Worm (Caenorhabditis elegans) whole organism, young adult: Measurements from ENCODE around the gene fzr-1.

Source experiments
- B0035.1 ChIP-seq: sonication (generic microtip); optimal IDR thresholded peaks from 2 replicates; lab custom pipeline; 2016; ENCODE audit warnings: missing genetic modification characterization, mild to moderate bottlenecking, missing compliant biosample characterization, missing genotype, missing genetic modification reagents
- C17E4.6 ChIP-seq: fragments of 200-800 bp; sonication (Bioruptor generic); IDR thresholded peaks from 2 replicates; pipeline ENCODE4 v1.3.6; 2022; ENCODE audit warnings: missing genetic modification reagents, missing genetic modification characterization, missing compliant biosample characterization
- D2030.7 ChIP-seq: fragments of 200-800 bp; sonication (Bioruptor generic); IDR thresholded peaks from 2 replicates; pipeline ENCODE4 v1.3.6; 2022; ENCODE audit warnings: missing genetic modification reagents, missing genetic modification characterization, missing compliant biosample characterization
- F22D6.2 ChIP-seq: sonication (generic microtip); optimal IDR thresholded peaks from 2 replicates; lab custom pipeline; 2016; ENCODE audit warnings: mild to moderate bottlenecking, missing genetic modification characterization, missing compliant biosample characterization
- F23B12.7 ChIP-seq: sonication (generic microtip); optimal IDR thresholded peaks from 2 replicates; lab custom pipeline; 2017; ENCODE audit warnings: missing genetic modification characterization, mild to moderate bottlenecking, missing compliant biosample characterization, antibody characterized with exemption, moderate library complexity; ENCODE audit not compliant: insufficient read depth
- F39B2.1 ChIP-seq: fragments of 200-800 bp; sonication (Bioruptor generic); IDR thresholded peaks from 2 replicates; pipeline ENCODE4 v1.3.6; 2022; ENCODE audit warnings: missing genetic modification reagents, missing genetic modification characterization, missing compliant biosample characterization
- F52B5.7 ChIP-seq: sonication (generic microtip); optimal IDR thresholded peaks from 2 replicates; lab custom pipeline; 2016; ENCODE audit warnings: mild to moderate bottlenecking, missing genetic modification characterization, missing compliant biosample characterization
- F55B11.4 ChIP-seq: sonication (generic microtip); optimal IDR thresholded peaks from 2 replicates; lab custom pipeline; 2016; ENCODE audit warnings: missing compliant biosample characterization, missing genetic modification characterization, borderline replicate concordance; ENCODE audit not compliant: insufficient read depth
- K12H6.12 ChIP-seq: fragments of 200-800 bp; sonication (Bioruptor generic); optimal IDR thresholded peaks from 2 replicates; lab custom pipeline; 2018; ENCODE audit warnings: mild to moderate bottlenecking, missing genetic modification characterization, missing compliant biosample characterization
- T07F8.4 ChIP-seq: sonication (generic microtip); optimal IDR thresholded peaks from 2 replicates; lab custom pipeline; 2016; ENCODE audit warnings: mild to moderate bottlenecking, missing genetic modification characterization, moderate library complexity, missing compliant biosample characterization
- T26A5.8 ChIP-seq: sonication (generic microtip); optimal IDR thresholded peaks from 2 replicates; lab custom pipeline; 2016; ENCODE audit warnings: missing genetic modification characterization, missing compliant biosample characterization
- Y95B8A.8 ChIP-seq: fragments of 200-800 bp; sonication (Bioruptor generic); IDR thresholded peaks from 2 replicates; pipeline ENCODE4 v1.3.6; 2022; ENCODE audit warnings: missing genetic modification reagents, missing genetic modification characterization, missing compliant biosample characterization
- akir-1 ChIP-seq: fragments of 200-800 bp; sonication (Bioruptor generic); optimal IDR thresholded peaks from 2 replicates; lab custom pipeline; 2018; ENCODE audit warnings: mild to moderate bottlenecking, missing genetic modification characterization, moderate library complexity, missing compliant biosample characterization
- ama-1 ChIP-seq, 3 experiments: fragments of 150-350 bp in 1 of 3; sonication (generic microtip) in 2 of 3; optimal IDR thresholded peaks; 2 replicates each; lab custom pipeline; 2014 to 2018; ENCODE audit warnings: missing biosample characterization in 2 of 3, missing genetic modification characterization in 2 of 3, missing genetic modification reagents in 2 of 3
- aptf-2 ChIP-seq: fragments of 200-800 bp; sonication (Bioruptor generic); conservative IDR thresholded peaks from 2 replicates; pipeline ENCODE4 v1.3.6; 2022; ENCODE audit warnings: missing genetic modification reagents, missing genetic modification characterization, missing compliant biosample characterization
- bed-2 ChIP-seq: fragments of 200-800 bp; sonication (Bioruptor generic); IDR thresholded peaks from 2 replicates; pipeline ENCODE4 v1.3.6; 2022; ENCODE audit warnings: missing genetic modification reagents, missing genetic modification characterization, missing compliant biosample characterization
- ccch-3 ChIP-seq: fragments of 200-800 bp; sonication (Bioruptor generic); optimal IDR thresholded peaks from 2 replicates; lab custom pipeline; 2018; ENCODE audit warnings: mild to moderate bottlenecking, missing genetic modification characterization, missing compliant biosample characterization
- cebp-1 ChIP-seq, 2 experiments: fragments of 200-800 bp in 1 of 2; sonication (Bioruptor generic) in 1 of 2; sonication (generic microtip) in 1 of 2; IDR thresholded peaks in 1 of 2; optimal IDR thresholded peaks in 1 of 2; 2 replicates each; pipeline versions ENCODE4 v1.3.6 to Lab custom; 2017 to 2022; ENCODE audit warnings: missing compliant biosample characterization in 2 of 2, missing genetic modification characterization in 2 of 2, mild to moderate bottlenecking in 1 of 2, missing genetic modification reagents in 1 of 2, moderate library complexity in 1 of 2
- ceh-100 ChIP-seq: fragments of 200-800 bp; sonication (Bioruptor generic); IDR thresholded peaks from 2 replicates; pipeline ENCODE4 v1.3.6; 2022; ENCODE audit warnings: missing genetic modification reagents, missing genetic modification characterization, missing compliant biosample characterization
- ceh-40 ChIP-seq: fragments of 200-800 bp; sonication (Bioruptor generic); IDR thresholded peaks from 2 replicates; pipeline ENCODE4 v1.3.6; 2022; ENCODE audit warnings: missing genetic modification characterization, missing compliant biosample characterization
- ceh-91 ChIP-seq: fragments of 200-800 bp; sonication (Bioruptor generic); IDR thresholded peaks from 2 replicates; pipeline ENCODE4 v1.3.6; 2022; ENCODE audit warnings: missing genetic modification reagents, missing genetic modification characterization, missing compliant biosample characterization
- dox-1 ChIP-seq: fragments of 200-800 bp; sonication (Bioruptor generic); IDR thresholded peaks from 2 replicates; pipeline ENCODE4 v1.3.6; 2022; ENCODE audit warnings: missing genetic modification reagents, missing genetic modification characterization, missing compliant biosample characterization
- dpl-1 ChIP-seq: fragments of 150-350 bp; optimal IDR thresholded peaks from 2 replicates; lab custom pipeline; 2014; ENCODE audit warnings: missing biosample characterization, missing genetic modification reagents, missing genetic modification characterization
- egl-18 ChIP-seq: fragments of 200-800 bp; sonication (Bioruptor generic); IDR thresholded peaks from 2 replicates; pipeline ENCODE4 v1.3.6; 2022; ENCODE audit warnings: missing genetic modification reagents, missing genetic modification characterization, missing compliant biosample characterization
- ekl-4 ChIP-seq: fragments of 200-800 bp; sonication (Bioruptor generic); IDR thresholded peaks from 2 replicates; pipeline ENCODE4 v1.3.6; 2022; ENCODE audit warnings: missing genetic modification reagents, missing genetic modification characterization, missing compliant biosample characterization
- hlh-12 ChIP-seq: sonication (generic microtip); optimal IDR thresholded peaks from 2 replicates; lab custom pipeline; 2016; ENCODE audit warnings: missing genetic modification characterization, missing compliant biosample characterization
- hlh-26 ChIP-seq: fragments of 200-800 bp; sonication (Bioruptor generic); conservative IDR thresholded peaks from 2 replicates; pipeline ENCODE4 v1.3.6; 2022; ENCODE audit warnings: missing genetic modification reagents, missing genetic modification characterization, missing compliant biosample characterization
- hmg-20 ChIP-seq: fragments of 200-800 bp; sonication (Bioruptor generic); IDR thresholded peaks from 2 replicates; pipeline ENCODE4 v1.3.6; 2022; ENCODE audit warnings: missing genetic modification reagents, missing genetic modification characterization, missing compliant biosample characterization
- hsf-1 ChIP-seq: fragments of 200-800 bp; sonication (Bioruptor generic); IDR thresholded peaks from 2 replicates; pipeline ENCODE4 v1.3.6; 2022; ENCODE audit warnings: missing genetic modification reagents, missing genetic modification characterization, missing compliant biosample characterization
- let-526 ChIP-seq: fragments of 200-800 bp; sonication (Bioruptor generic); IDR thresholded peaks from 2 replicates; pipeline ENCODE4 v1.3.6; 2022; ENCODE audit warnings: missing genetic modification reagents, missing genetic modification characterization, missing compliant biosample characterization
- lsl-1 ChIP-seq: fragments of 200-800 bp; sonication (Bioruptor generic); optimal IDR thresholded peaks from 2 replicates; lab custom pipeline; 2018; ENCODE audit warnings: mild to moderate bottlenecking, missing genetic modification characterization, moderate library complexity, missing compliant biosample characterization
- madf-10 ChIP-seq: sonication (generic microtip); optimal IDR thresholded peaks from 2 replicates; lab custom pipeline; 2016; ENCODE audit warnings: mild to moderate bottlenecking, missing genetic modification characterization, missing compliant biosample characterization
- madf-6 ChIP-seq: fragments of 200-800 bp; sonication (Bioruptor generic); IDR thresholded peaks from 2 replicates; pipeline ENCODE4 v1.3.6; 2022; ENCODE audit warnings: missing genetic modification reagents, missing genetic modification characterization, missing compliant biosample characterization
- mcd-1 ChIP-seq: fragments of 200-800 bp; sonication (Bioruptor generic); IDR thresholded peaks from 2 replicates; pipeline ENCODE4 v1.3.6; 2022; ENCODE audit warnings: missing genetic modification reagents, missing genetic modification characterization, missing compliant biosample characterization
- mes-4 ChIP-seq: sonication (generic microtip); optimal IDR thresholded peaks from 2 replicates; lab custom pipeline; 2016; ENCODE audit warnings: missing genotype, missing genetic modification characterization, missing compliant biosample characterization
- nfya-1 ChIP-seq: sonication (generic microtip); optimal IDR thresholded peaks from 2 replicates; lab custom pipeline; 2017; ENCODE audit warnings: antibody characterized with exemption, missing compliant biosample characterization, missing genetic modification characterization, borderline replicate concordance; ENCODE audit not compliant: insufficient read depth
- nhr-90 ChIP-seq: sonication (generic microtip); optimal IDR thresholded peaks from 2 replicates; lab custom pipeline; 2016; ENCODE audit warnings: missing genotype, mild to moderate bottlenecking, missing genetic modification characterization, missing compliant biosample characterization
- pha-4 ChIP-seq: fragments of 150-350 bp; sonication (generic microtip); optimal IDR thresholded peaks from 2 replicates; lab custom pipeline; 2014; ENCODE audit warnings: missing biosample characterization, missing genetic modification reagents, missing genetic modification characterization
- rcor-1 ChIP-seq: fragments of 200-800 bp; sonication (Bioruptor generic); IDR thresholded peaks from 2 replicates; pipeline ENCODE4 v1.3.6; 2022; ENCODE audit warnings: missing genetic modification reagents, missing genetic modification characterization, missing compliant biosample characterization
- rec-8 ChIP-seq, 2 experiments: sonication (generic microtip); optimal IDR thresholded peaks; 2 replicates each; lab custom pipeline; 2016; ENCODE audit warnings: mild to moderate bottlenecking in 2 of 2, missing genetic modification characterization in 2 of 2, missing genetic modification reagents in 2 of 2, missing genotype in 2 of 2, missing biosample characterization in 1 of 2, missing compliant biosample characterization in 1 of 2, moderate library complexity in 1 of 2
- sdz-38 ChIP-seq: sonication (generic microtip); optimal IDR thresholded peaks from 2 replicates; lab custom pipeline; 2016; ENCODE audit warnings: missing genotype, missing genetic modification characterization, missing compliant biosample characterization
- snpc-1.1 ChIP-seq: sonication (generic microtip); optimal IDR thresholded peaks from 2 replicates; lab custom pipeline; 2017; ENCODE audit warnings: missing genetic modification characterization, mild to moderate bottlenecking, missing compliant biosample characterization, antibody characterized with exemption, moderate library complexity, missing genotype, missing genetic modification reagents; ENCODE audit not compliant: insufficient read depth
- snpc-4 ChIP-seq, 5 experiments: fragments of 150-350 bp in 1 of 5; sonication (generic microtip) in 4 of 5; optimal IDR thresholded peaks; 2 replicates each; lab custom pipeline; 2014 to 2018; ENCODE audit warnings: missing genetic modification characterization in 5 of 5, missing biosample characterization in 3 of 5, antibody characterized with exemption in 2 of 5, mild to moderate bottlenecking in 2 of 5, missing compliant biosample characterization in 2 of 5, missing genotype in 2 of 5, moderate library complexity in 2 of 5, missing genetic modification reagents in 1 of 5
- zfh-2 ChIP-seq: fragments of 200-800 bp; sonication (Bioruptor generic); conservative IDR thresholded peaks from 2 replicates; pipeline ENCODE4 v1.3.6; 2022; ENCODE audit warnings: missing genetic modification reagents, missing genetic modification characterization, missing compliant biosample characterization
- zim-3 ChIP-seq: sonication (generic microtip); optimal IDR thresholded peaks from 2 replicates; lab custom pipeline; 2017; ENCODE audit warnings: mild to moderate bottlenecking, missing genetic modification characterization, moderate library complexity, missing compliant biosample characterization
- ztf-18 ChIP-seq: sonication (generic microtip); optimal IDR thresholded peaks from 2 replicates; lab custom pipeline; 2016; ENCODE audit warnings: missing genotype, mild to moderate bottlenecking, missing genetic modification characterization, missing compliant biosample characterization
- ztf-6 ChIP-seq: fragments of 200-800 bp; sonication (Bioruptor generic); IDR thresholded peaks from 2 replicates; pipeline ENCODE4 v1.3.6; 2022; ENCODE audit warnings: missing genetic modification reagents, missing genetic modification characterization, missing compliant biosample characterization

The fzr-1 gene

DNA sequence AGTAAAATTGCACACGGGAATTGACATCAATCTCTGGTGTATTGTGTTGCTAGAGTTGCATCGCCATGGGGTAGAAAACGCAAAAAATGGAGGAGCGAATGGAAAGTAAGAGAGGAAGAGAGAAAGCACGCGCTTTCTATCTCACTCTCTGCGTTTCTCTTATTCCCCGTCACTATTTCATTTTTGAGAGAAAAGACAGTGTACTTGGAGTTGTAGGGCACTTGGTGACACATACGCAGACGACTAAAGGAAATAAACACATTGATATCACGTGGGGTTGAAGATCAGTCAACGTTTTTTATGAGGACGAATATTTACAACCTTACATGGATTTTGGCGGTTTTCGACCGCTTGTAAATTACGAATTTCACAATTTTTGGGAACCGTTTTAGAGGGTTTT, 40.8 kb downstream of the fzr-1 start (continued):
- peak; percentile 84 for TF ChIP-seq dox-1 (GFP tag; lab: Robert Waterston, UW)
- TF ChIP-seq D2030.7 (GFP tag; lab: Robert Waterston, UW): no peak
- TF ChIP-seq ceh-40 (GFP tag; lab: Robert Waterston, UW): no peak
- TF ChIP-seq rec-8 (tag; optimal IDR thresholded peaks at IDR 0.05; lab: Kevin White, UChicago): no peak
- no peak for TF ChIP-seq lsl-1 (GFP tag; lab: Kevin White, UChicago)
- no peak for TF ChIP-seq ceh-91 (GFP tag; lab: Robert Waterston, UW)
- no peak for TF ChIP-seq Y95B8A.8 (GFP tag; lab: Robert Waterston, UW)
- TF ChIP-seq let-526 (GFP tag; lab: Robert Waterston, UW): peak; percentile 93
- no peak for TF ChIP-seq F39B2.1 (GFP tag; lab: Robert Waterston, UW)
- TF ChIP-seq zfh-2 (GFP tag; lab: Robert Waterston, UW): peak; percentile 39; the same call in 1 of the 2 replicates
- no peak for TF ChIP-seq mes-4 (tag; lab: Kevin White, UChicago)
- TF ChIP-seq ceh-100: no peak
- TF ChIP-seq mcd-1: peak; percentile 60
- TF ChIP-seq T07F8.4 (tag; lab: Kevin White, UChicago): no peak
- no peak for TF ChIP-seq hlh-12 (tag; lab: Kevin White, UChicago)
- no peak for TF ChIP-seq akir-1 (GFP tag; lab: Kevin White, UChicago)
- no peak for TF ChIP-seq F52B5.7 (tag; lab: Kevin White, UChicago)
- no peak for TF ChIP-seq hmg-20
- peak; percentile 58 for TF ChIP-seq pha-4 (tag; lab: Kevin White, UChicago)
- TF ChIP-seq B0035.1 (tag; lab: Kevin White, UChicago): no peak
- peak; percentile 55; the same call in 1 of the 2 replicates for TF ChIP-seq cebp-1 (GFP tag; IDR thresholded peaks at IDR 0.05; lab: Robert Waterston, UW)
- peak; percentile 90 for TF ChIP-seq cebp-1 (tag; optimal IDR thresholded peaks at IDR 0.05; lab: Kevin White, UChicago)
- no peak for TF ChIP-seq snpc-1.1 (tag; lab: Kevin White, UChicago)
- TF ChIP-seq egl-18 (GFP tag; lab: Robert Waterston, UW): no peak
- TF ChIP-seq ekl-4 (GFP tag; lab: Robert Waterston, UW): peak; percentile 57; the same call in 1 of the 2 replicates
- TF ChIP-seq ztf-18 (tag; lab: Kevin White, UChicago): peak; percentile 41
- no peak for TF ChIP-seq bed-2 (GFP tag; lab: Robert Waterston, UW)
- peak; percentile 87 for TF ChIP-seq madf-10 (tag; lab: Kevin White, UChicago)
- TF ChIP-seq hsf-1 (GFP tag; lab: Robert Waterston, UW): no peak
- TF ChIP-seq ama-1 (optimal IDR thresholded peaks at IDR 0.05; lab: Kevin White, UChicago): no peak
- TF ChIP-seq ama-1 (GFP tag; optimal IDR thresholded peaks at IDR 0.05; lab: Kevin White, UChicago): no peak
- no peak for TF ChIP-seq hlh-26 (GFP tag; lab: Robert Waterston, UW)
- no peak for TF ChIP-seq dpl-1 (GFP tag; lab: Kevin White, UChicago)
- TF ChIP-seq rcor-1 (GFP tag; lab: Robert Waterston, UW): peak; percentile 80
- TF ChIP-seq madf-6 (GFP tag; lab: Robert Waterston, UW): no peak
- no peak for TF ChIP-seq F55B11.4 (tag; lab: Kevin White, UChicago)
- no peak for TF ChIP-seq T26A5.8 (tag; lab: Kevin White, UChicago)
- no peak for TF ChIP-seq aptf-2 (GFP tag; lab: Robert Waterston, UW)
- TF ChIP-seq sdz-38 (tag; lab: Kevin White, UChicago): no peak
- TF ChIP-seq zim-3 (tag; lab: Kevin White, UChicago): no peak
- peak; percentile 74 for TF ChIP-seq F23B12.7
- TF ChIP-seq F22D6.2 (tag; lab: Kevin White, UChicago): peak; percentile 85
- no peak for TF ChIP-seq ztf-6 (GFP tag; lab: Robert Waterston, UW)
- no peak for TF ChIP-seq ccch-3 (GFP tag; lab: Kevin White, UChicago)
- TF ChIP-seq nhr-90 (tag; lab: Kevin White, UChicago): peak; percentile 57
- TF ChIP-seq K12H6.12 (tag; lab: Kevin White, UChicago): peak; percentile 90
- no peak for TF ChIP-seq nfya-1 (tag; lab: Kevin White, UChicago)
- no peak for TF ChIP-seq C17E4.6
- TF ChIP-seq snpc-4 (GFP tag; optimal IDR thresholded peaks at IDR 0.05; lab: Kevin White, UChicago): peak; percentile 16
- TF ChIP-seq snpc-4 (tag; optimal IDR thresholded peaks at IDR 0.05; lab: Kevin White, UChicago): peak in 3 of 4 experiments; percentile 57 to 65 (median 60)
